Worm (Caenorhabditis elegans) whole organism, late embryonic: ENCODE data around the gene dcn-1.

Experiments used
- eyg-1 ChIP-seq: sonication (generic microtip); optimal IDR thresholded peaks from 2 replicates; lab custom pipeline; 2016; ENCODE audit warnings: missing genotype, missing genetic modification characterization, missing compliant biosample characterization
- pha-4 ChIP-seq: fragments of 150-350 bp; optimal IDR thresholded peaks from 2 replicates; lab custom pipeline; 2018; ENCODE audit warnings: missing biosample characterization, missing genetic modification reagents, missing genetic modification characterization

ce11 chrIII:4289952-4290351, 23.8 kb upstream of the dcn-1 start:
- TF ChIP-seq eyg-1 (tag; lab: Kevin White, UChicago) (no peak), pha-4 (tag; lab: Kevin White, UChicago) (no peak)
